Worm (Caenorhabditis elegans) whole organism, L2 larva: ENCODE results near the gene etr-1.

ENCODE experiments used
- R02D3.7 ChIP-seq: fragments of 150-350 bp; optimal IDR thresholded peaks from 2 replicates; lab custom pipeline; 2014; ENCODE audit warnings: missing biosample characterization, missing genetic modification characterization
- Y55F3AM.14 ChIP-seq: fragments of 200-800 bp; sonication (Bioruptor generic); optimal IDR thresholded peaks from 2 replicates; lab custom pipeline; 2018; ENCODE audit warnings: mild to moderate bottlenecking, missing genetic modification characterization, missing compliant biosample characterization
- ZK546.5 ChIP-seq: sonication (generic microtip); optimal IDR thresholded peaks from 2 replicates; lab custom pipeline; 2017; ENCODE audit warnings: missing biosample characterization, missing genetic modification characterization
- alr-1 ChIP-seq: fragments of 150-350 bp; optimal IDR thresholded peaks from 2 replicates; lab custom pipeline; 2014; ENCODE audit warnings: missing biosample characterization, missing genetic modification characterization
- aly-2 ChIP-seq: fragments of 150-350 bp; optimal IDR thresholded peaks from 2 replicates; lab custom pipeline; 2014; ENCODE audit warnings: missing biosample characterization, missing genetic modification characterization
- ama-1 ChIP-seq: fragments of 150-350 bp; optimal IDR thresholded peaks from 2 replicates; lab custom pipeline; 2018; ENCODE audit warnings: inconsistent platforms
- blmp-1 ChIP-seq: sonication (generic microtip); optimal IDR thresholded peaks from 2 replicates; lab custom pipeline; 2017; ENCODE audit warnings: missing genetic modification characterization, mild to moderate bottlenecking, missing compliant biosample characterization, antibody characterized with exemption, moderate library complexity; ENCODE audit not compliant: insufficient read depth
- ceh-16 ChIP-seq: fragments of 150-350 bp; optimal IDR thresholded peaks from 2 replicates; lab custom pipeline; 2014; ENCODE audit warnings: missing biosample characterization, missing genetic modification characterization
- ceh-82 ChIP-seq: fragments of 150-350 bp; optimal IDR thresholded peaks from 2 replicates; lab custom pipeline; 2014; ENCODE audit warnings: missing biosample characterization, missing genetic modification characterization
- dmd-4 ChIP-seq: sonication (generic microtip); optimal IDR thresholded peaks from 2 replicates; lab custom pipeline; 2017; ENCODE audit warnings: missing biosample characterization, missing genetic modification characterization
- egl-27 ChIP-seq: sonication (generic microtip); optimal IDR thresholded peaks from 3 replicates; lab custom pipeline; 2017; ENCODE audit warnings: missing biosample characterization, missing genetic modification reagents, missing genetic modification characterization
- elt-3 ChIP-seq: sonication (generic microtip); optimal IDR thresholded peaks from 2 replicates; lab custom pipeline; 2017; ENCODE audit warnings: missing biosample characterization, missing genetic modification characterization
- fos-1 ChIP-seq: fragments of 150-350 bp; optimal IDR thresholded peaks from 2 replicates; lab custom pipeline; 2014; ENCODE audit warnings: missing biosample characterization, missing genetic modification characterization
- gmeb-1 ChIP-seq: fragments of 150-350 bp; optimal IDR thresholded peaks from 2 replicates; lab custom pipeline; 2014; ENCODE audit warnings: missing biosample characterization, missing genetic modification characterization
- lin-11 ChIP-seq: fragments of 150-350 bp; sonication (generic microtip); optimal IDR thresholded peaks from 2 replicates; lab custom pipeline; 2014; ENCODE audit warnings: missing biosample characterization, missing genetic modification characterization, inconsistent platforms, mixed read lengths
- lin-13 ChIP-seq: fragments of 150-350 bp; optimal IDR thresholded peaks from 2 replicates; lab custom pipeline; 2014; ENCODE audit warnings: missing biosample characterization, missing genetic modification reagents, missing genetic modification characterization
- lin-39 ChIP-seq: fragments of 150-350 bp; optimal IDR thresholded peaks from 2 replicates; lab custom pipeline; 2014; ENCODE audit warnings: missing biosample characterization, missing genetic modification reagents, missing genetic modification characterization
- lsy-2 ChIP-seq, 2 experiments: fragments of 150-350 bp in 1 of 2; sonication (generic microtip) in 1 of 2; optimal IDR thresholded peaks; 2 replicates each; lab custom pipeline; 2014 to 2017; ENCODE audit warnings: missing biosample characterization in 2 of 2, missing genetic modification characterization in 2 of 2
- mab-5 ChIP-seq: fragments of 150-350 bp; optimal IDR thresholded peaks from 2 replicates; lab custom pipeline; 2014; ENCODE audit warnings: missing biosample characterization, missing genetic modification characterization
- mbf-1 ChIP-seq: sonication (generic microtip); optimal IDR thresholded peaks from 2 replicates; lab custom pipeline; 2017; ENCODE audit warnings: missing biosample characterization, missing genetic modification characterization
- mdl-1 ChIP-seq, 2 experiments: fragments of 150-350 bp in 1 of 2; sonication (generic microtip) in 1 of 2; optimal IDR thresholded peaks; 2 replicates each; lab custom pipeline; 2017; ENCODE audit warnings: missing biosample characterization in 2 of 2, missing genetic modification characterization in 2 of 2
- nhr-11 ChIP-seq: fragments of 150-350 bp; optimal IDR thresholded peaks from 2 replicates; lab custom pipeline; 2014; ENCODE audit warnings: missing biosample characterization, missing genetic modification characterization
- nhr-12 ChIP-seq: fragments of 150-350 bp; optimal IDR thresholded peaks from 2 replicates; lab custom pipeline; 2014; ENCODE audit warnings: missing biosample characterization, missing genetic modification characterization
- nhr-129 ChIP-seq: fragments of 150-350 bp; optimal IDR thresholded peaks from 2 replicates; lab custom pipeline; 2014; ENCODE audit warnings: missing biosample characterization, missing genetic modification characterization
- nhr-21 ChIP-seq: fragments of 150-350 bp; optimal IDR thresholded peaks from 2 replicates; lab custom pipeline; 2014; ENCODE audit warnings: missing biosample characterization, missing genetic modification characterization
- nhr-23 ChIP-seq: fragments of 150-350 bp; optimal IDR thresholded peaks from 2 replicates; lab custom pipeline; 2014; ENCODE audit warnings: missing biosample characterization, missing genetic modification reagents, missing genetic modification characterization
- nhr-237 ChIP-seq: fragments of 150-350 bp; optimal IDR thresholded peaks from 2 replicates; lab custom pipeline; 2014; ENCODE audit warnings: missing biosample characterization, missing genetic modification characterization
- nhr-25 ChIP-seq: fragments of 150-350 bp; sonication (generic microtip); optimal IDR thresholded peaks from 3 replicates; lab custom pipeline; 2014; ENCODE audit warnings: missing biosample characterization, missing genetic modification characterization
- nhr-6 ChIP-seq: fragments of 150-350 bp; optimal IDR thresholded peaks from 2 replicates; lab custom pipeline; 2014; ENCODE audit warnings: missing biosample characterization, missing genetic modification characterization
- peb-1 ChIP-seq: fragments of 150-350 bp; optimal IDR thresholded peaks from 2 replicates; lab custom pipeline; 2014; ENCODE audit warnings: missing biosample characterization, missing genetic modification characterization
- sem-4 ChIP-seq: fragments of 150-350 bp; optimal IDR thresholded peaks from 2 replicates; lab custom pipeline; 2014; ENCODE audit warnings: missing biosample characterization, missing genetic modification reagents, missing genetic modification characterization
- sma-3 ChIP-seq: sonication (generic microtip); optimal IDR thresholded peaks from 2 replicates; lab custom pipeline; 2016; ENCODE audit warnings: missing genetic modification reagents, missing genetic modification characterization, missing compliant biosample characterization
- sma-9 ChIP-seq, 2 experiments: fragments of 150-350 bp in 1 of 2; sonication (generic microtip) in 1 of 2; optimal IDR thresholded peaks; 2 replicates each; lab custom pipeline; 2014 to 2016; ENCODE audit warnings: missing genetic modification characterization in 2 of 2, mild to moderate bottlenecking in 1 of 2, missing biosample characterization in 1 of 2, missing compliant biosample characterization in 1 of 2, missing genetic modification reagents in 1 of 2, moderate library complexity in 1 of 2
- snpc-4 ChIP-seq: fragments of 150-350 bp; optimal IDR thresholded peaks from 2 replicates; lab custom pipeline; 2014; ENCODE audit warnings: missing biosample characterization, missing genetic modification characterization
- unc-62 ChIP-seq: fragments of 150-350 bp; optimal IDR thresholded peaks from 2 replicates; lab custom pipeline; 2014; ENCODE audit warnings: missing biosample characterization, missing genetic modification reagents, missing genetic modification characterization
- ztf-1 ChIP-seq: fragments of 200-800 bp; sonication (Bioruptor generic); conservative IDR thresholded peaks from 2 replicates; pipeline ENCODE4 v1.3.6; 2022; ENCODE audit warnings: missing genetic modification characterization, missing compliant biosample characterization
- ztf-4 ChIP-seq: fragments of 150-350 bp; optimal IDR thresholded peaks from 2 replicates; lab custom pipeline; 2014; ENCODE audit warnings: missing biosample characterization, missing genetic modification characterization

The etr-1 gene

DNA sequence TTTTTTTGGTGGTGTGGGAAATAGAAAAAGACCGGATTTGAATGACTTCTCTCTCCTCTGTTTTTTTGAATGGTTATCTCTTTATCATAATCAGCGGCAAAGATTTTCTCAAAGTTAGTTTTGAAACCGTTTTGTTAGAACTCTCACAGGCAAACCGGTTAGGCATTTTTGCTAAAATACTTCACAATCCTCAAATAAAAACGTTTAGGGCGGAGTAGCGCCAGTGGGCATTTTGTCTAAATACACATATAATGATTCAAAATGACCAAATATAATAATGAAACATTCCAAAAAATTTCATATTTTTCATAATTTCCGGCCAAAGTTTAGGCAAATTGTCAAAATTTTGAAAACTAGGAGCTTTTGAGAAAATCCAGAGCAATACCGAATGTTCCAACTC lies 13.7 kb downstream of the etr-1 start, which contains the start of gene T01D1.3:
Gene T01D1.3 (minus strand): TSS at position 101 of the 400 bp plus-strand sequence.
- TF ChIP-seq lin-39 (tag; lab: Kevin White, UChicago) = no peak
- TF ChIP-seq ceh-82 (tag; lab: Kevin White, UChicago) = no peak

ce11 chrII:176622-177021 lies 14.4 kb downstream of the etr-1 start:
- TF ChIP-seq nhr-25 (peak; percentile 46), nhr-23 (tag; lab: Kevin White, UChicago) (no peak), nhr-21 (tag; lab: Kevin White, UChicago) (no peak), sma-9 (GFP tag; optimal IDR thresholded peaks at IDR 0.05; lab: Kevin White, UChicago) (no peak), sma-9 (tag; optimal IDR thresholded peaks at IDR 0.05; lab: Kevin White, UChicago) (no peak), elt-3 (tag; lab: Kevin White, UChicago) (no peak), Y55F3AM.14 (GFP tag; lab: Kevin White, UChicago) (no peak), nhr-12 (tag; lab: Kevin White, UChicago) (no peak), R02D3.7 (no peak), lin-11 (tag; lab: Kevin White, UChicago) (no peak)
- TF ChIP-seq, all 48 proteins: peak for 1

DNA sequence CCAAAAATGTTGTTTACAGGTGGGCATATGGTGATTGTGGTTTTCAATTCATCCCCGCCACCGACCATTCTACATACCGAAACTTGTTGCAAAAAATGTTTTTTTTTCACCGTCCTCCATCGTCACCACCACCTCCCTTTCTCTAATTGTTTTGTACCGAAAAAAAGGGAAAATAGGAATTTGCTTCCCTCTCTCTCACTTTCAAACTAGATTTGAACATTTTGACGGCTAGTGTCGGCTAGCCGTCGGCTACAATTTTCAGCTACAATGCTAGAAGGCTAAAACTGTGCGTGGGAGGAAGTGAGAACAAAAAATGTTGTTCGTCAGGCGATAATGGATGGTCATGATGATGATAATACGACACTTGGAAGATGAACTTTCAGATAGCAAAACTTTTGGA lies 16.0 kb downstream of the etr-1 start:
- TF ChIP-seq blmp-1 = peak; percentile 39
- TF ChIP-seq lin-11 (tag; lab: Kevin White, UChicago) = no peak
- TF ChIP-seq alr-1 = no peak
- no peak for TF ChIP-seq nhr-6 (tag; lab: Kevin White, UChicago)
- TF ChIP-seq nhr-25 = peak; percentile 65
- TF ChIP-seq ama-1 = no peak
- TF ChIP-seq, all 48 proteins: peak for 2

DNA sequence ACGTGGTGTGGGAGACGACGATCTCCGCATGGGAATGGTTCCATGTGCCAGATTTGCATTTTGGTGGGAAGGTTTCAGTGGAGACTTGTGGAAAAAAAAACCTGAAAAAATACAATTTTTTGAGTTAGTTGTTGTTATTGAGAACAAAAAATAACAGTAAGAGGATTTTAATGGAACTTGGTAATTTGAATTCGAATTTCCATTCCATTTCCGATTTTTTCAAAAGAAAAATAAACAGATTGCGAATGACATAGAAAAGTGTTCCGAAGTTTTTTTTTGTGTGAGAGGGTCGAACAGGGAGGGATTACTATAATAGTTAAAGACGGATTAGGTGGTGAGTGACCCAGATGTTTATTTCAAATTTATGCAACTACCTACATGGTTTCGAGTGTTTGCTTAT lies 16.8 kb downstream of the etr-1 start, which contains the start of gene T01D1.4:
Gene T01D1.4 (minus strand): TSS at position 101 of the 400 bp plus-strand sequence.
- TF ChIP-seq ztf-1 (GFP tag; lab: Robert Waterston, UW) = no peak
- no peak for TF ChIP-seq mdl-1 (tag; optimal IDR thresholded peaks at IDR 0.05; lab: Kevin White, UChicago)
- no peak for TF ChIP-seq unc-62 (GFP tag; lab: Kevin White, UChicago)
- TF ChIP-seq sma-3 = no peak
- no peak for TF ChIP-seq nhr-129
- no peak for TF ChIP-seq nhr-25
- no peak for TF ChIP-seq nhr-21 (tag; lab: Kevin White, UChicago)
- no peak for TF ChIP-seq Y55F3AM.14 (GFP tag; lab: Kevin White, UChicago)
- TF ChIP-seq mab-5 (tag; lab: Kevin White, UChicago) = no peak
- no peak for TF ChIP-seq nhr-237
- no peak for TF ChIP-seq elt-3 (tag; lab: Kevin White, UChicago)
- no peak for TF ChIP-seq ZK546.5 (tag; lab: Kevin White, UChicago)
- TF ChIP-seq snpc-4 (tag; lab: Kevin White, UChicago) = no peak
- TF ChIP-seq lsy-2 (tag; optimal IDR thresholded peaks at IDR 0.05; lab: Kevin White, UChicago) = no peak
- TF ChIP-seq ceh-16 (tag; lab: Kevin White, UChicago) = no peak
- TF ChIP-seq peb-1 (tag; lab: Kevin White, UChicago) = no peak
- no peak for TF ChIP-seq nhr-12 (tag; lab: Kevin White, UChicago)
- no peak for TF ChIP-seq nhr-6 (tag; lab: Kevin White, UChicago)

DNA sequence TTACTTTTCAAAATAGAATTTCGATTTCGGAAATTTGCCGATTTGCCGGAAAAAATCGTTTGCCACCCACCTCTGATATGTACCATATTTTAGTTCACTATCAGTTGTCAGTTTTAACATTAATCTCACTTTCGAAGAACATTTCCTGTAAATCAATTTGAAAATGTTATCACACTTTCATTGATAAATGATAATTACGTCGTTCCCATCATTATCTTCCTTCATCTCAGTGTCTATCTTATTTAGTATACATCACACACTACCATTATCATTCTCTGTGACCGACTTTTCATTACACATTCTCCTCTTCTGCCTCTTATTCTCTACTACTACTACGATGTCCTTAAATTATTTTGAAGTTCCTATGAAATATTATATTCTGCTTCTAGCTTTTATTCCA lies 24.3 kb downstream of the etr-1 start, which contains the start of gene T01D1.8:
Gene T01D1.8 (plus strand): TSS at position 236 of the 400 bp plus-strand sequence.
- TF ChIP-seq alr-1 (no peak), nhr-11 (tag; lab: Kevin White, UChicago) (no peak), mbf-1 (no peak), snpc-4 (tag; lab: Kevin White, UChicago) (no peak), nhr-23 (tag; lab: Kevin White, UChicago) (no peak), mab-5 (tag; lab: Kevin White, UChicago) (no peak), egl-27 (tag; lab: Kevin White, UChicago) (no peak), gmeb-1 (tag; lab: Kevin White, UChicago) (no peak), sem-4 (tag; lab: Kevin White, UChicago) (no peak), unc-62 (GFP tag; lab: Kevin White, UChicago) (no peak), ztf-4 (no peak), dmd-4 (tag; lab: Kevin White, UChicago) (no peak), nhr-25 (no peak), ceh-16 (tag; lab: Kevin White, UChicago) (no peak), lin-13 (GFP tag; lab: Kevin White, UChicago) (no peak), fos-1 (no peak), aly-2 (tag; lab: Kevin White, UChicago) (no peak)
- TF ChIP-seq, all 48 proteins: peak for 0
